Fruit fly (Drosophila melanogaster) whole organism, embryonic: ENCODE measurements around the gene eIF4E7.

Experiments
- Ada2b ChIP-seq: fragments of 200-800 bp; sonication (Bioruptor generic); IDR thresholded peaks from 2 replicates; pipeline ENCODE4 v1.3.6; 2022; ENCODE audit warnings: missing biosample characterization, missing genetic modification characterization
- Awh ChIP-seq: fragments of 200-800 bp; sonication (Bioruptor generic); IDR thresholded peaks from 2 replicates; pipeline ENCODE4, ENCODE4 v1.3.6; 2022; ENCODE audit warnings: missing biosample characterization, missing genetic modification characterization
- Blimp-1 ChIP-seq: fragments of 200-800 bp; sonication (Bioruptor generic); optimal IDR thresholded peaks from 3 replicates; lab custom pipeline; 2018; ENCODE audit warnings: missing biosample characterization, missing genetic modification characterization, mild to moderate bottlenecking, moderate library complexity, missing genetic modification reagents
- CG10274 ChIP-seq: fragments of 200-800 bp; sonication (Bioruptor generic); optimal IDR thresholded peaks from 3 replicates; lab custom pipeline; 2017; ENCODE audit warnings: missing biosample characterization, mild to moderate bottlenecking, missing genetic modification characterization
- CG10565 ChIP-seq: fragments of 200-800 bp; sonication (Bioruptor generic); optimal IDR thresholded peaks from 3 replicates; lab custom pipeline; 2016; ENCODE audit warnings: missing biosample characterization, mild to moderate bottlenecking, missing genetic modification characterization
- CG10979 ChIP-seq: fragments of 200-800 bp; sonication (Bioruptor generic); optimal IDR thresholded peaks from 2 replicates; lab custom pipeline; 2018; ENCODE audit warnings: missing biosample characterization, mild to moderate bottlenecking, missing genetic modification characterization, moderate library complexity
- CG11085 ChIP-seq: fragments of 200-800 bp; sonication (Bioruptor generic); IDR thresholded peaks from 2 replicates; pipeline ENCODE4 v1.3.6; 2022; ENCODE audit warnings: missing biosample characterization, missing genetic modification characterization
- CG11696 ChIP-seq: fragments of 200-800 bp; sonication (Bioruptor generic); IDR thresholded peaks from 2 replicates; pipeline ENCODE4 v1.3.6; 2022; ENCODE audit warnings: missing biosample characterization, missing genetic modification characterization
- CG11723 ChIP-seq: fragments of 200-800 bp; sonication (Bioruptor generic); optimal IDR thresholded peaks from 2 replicates; lab custom pipeline; 2017; ENCODE audit warnings: missing biosample characterization, mild to moderate bottlenecking, missing genetic modification characterization
- CG12104 ChIP-seq: fragments of 200-800 bp; sonication (Bioruptor generic); optimal IDR thresholded peaks from 3 replicates; lab custom pipeline; 2016; ENCODE audit warnings: missing biosample characterization, missing genetic modification characterization
- CG12299 ChIP-seq: fragments of 200-800 bp; sonication (Bioruptor generic); optimal IDR thresholded peaks from 2 replicates; lab custom pipeline; 2018; ENCODE audit warnings: missing biosample characterization, mild to moderate bottlenecking, missing genetic modification characterization
- CG12391 ChIP-seq: fragments of 200-800 bp; sonication (Bioruptor generic); optimal IDR thresholded peaks from 3 replicates; lab custom pipeline; 2018; ENCODE audit warnings: missing biosample characterization, mild to moderate bottlenecking, missing genetic modification characterization, moderate library complexity
- CG12769 ChIP-seq: fragments of 200-800 bp; sonication (Bioruptor generic); optimal IDR thresholded peaks from 2 replicates; lab custom pipeline; 2019; ENCODE audit warnings: missing biosample characterization, mild to moderate bottlenecking, missing genetic modification characterization, moderate library complexity
- CG1529 ChIP-seq: fragments of 200-800 bp; sonication (Bioruptor generic); optimal IDR thresholded peaks from 3 replicates; lab custom pipeline; 2018; ENCODE audit warnings: missing biosample characterization, missing genetic modification characterization
- CG15514 ChIP-seq: fragments of 200-800 bp; sonication (Bioruptor generic); optimal IDR thresholded peaks from 3 replicates; lab custom pipeline; 2017; ENCODE audit warnings: missing biosample characterization, missing genetic modification characterization, mild to moderate bottlenecking, moderate library complexity, missing genetic modification reagents
- CG17361 ChIP-seq: fragments of 200-800 bp; sonication (Bioruptor generic); IDR thresholded peaks from 3 replicates; pipeline ENCODE4 v1.3.6; 2022; ENCODE audit warnings: missing biosample characterization, missing genetic modification characterization
- CG2712 ChIP-seq: fragments of 200-800 bp; optimal IDR thresholded peaks from 3 replicates; lab custom pipeline; 2019; ENCODE audit warnings: missing biosample characterization, mild to moderate bottlenecking, missing genetic modification characterization, moderate library complexity
- CG31441 ChIP-seq: fragments of 200-800 bp; sonication (Bioruptor generic); IDR thresholded peaks from 2 replicates; pipeline ENCODE4 v1.3.6; 2022; ENCODE audit warnings: missing biosample characterization, missing genetic modification characterization
- CG32772 ChIP-seq: fragments of 200-800 bp; sonication (Bioruptor generic); IDR thresholded peaks from 2 replicates; pipeline ENCODE4 v1.3.6; 2022; ENCODE audit warnings: missing biosample characterization, missing genetic modification characterization
- CG3407 ChIP-seq: fragments of 200-800 bp; sonication (Bioruptor generic); optimal IDR thresholded peaks from 2 replicates; lab custom pipeline; 2018; ENCODE audit warnings: missing biosample characterization, mild to moderate bottlenecking, missing genetic modification characterization
- CG3995 ChIP-seq: fragments of 200-800 bp; sonication (Bioruptor generic); optimal IDR thresholded peaks from 3 replicates; lab custom pipeline; 2016; ENCODE audit warnings: missing biosample characterization, missing genetic modification characterization
- CG4328 ChIP-seq: fragments of 200-800 bp; sonication (Bioruptor generic); optimal IDR thresholded peaks from 3 replicates; lab custom pipeline; 2017; ENCODE audit warnings: missing biosample characterization, missing genetic modification reagents, missing genetic modification characterization
- CG4404 ChIP-seq: fragments of 200-800 bp; sonication (Bioruptor generic); IDR thresholded peaks from 2 replicates; pipeline ENCODE4 v1.3.6; 2022; ENCODE audit warnings: missing biosample characterization, missing genetic modification characterization
- CG4730 ChIP-seq: fragments of 200-800 bp; sonication (Bioruptor generic); IDR thresholded peaks from 2 replicates; pipeline ENCODE4 v1.3.6; 2022; ENCODE audit warnings: missing biosample characterization, missing genetic modification characterization
- CG7928 ChIP-seq: fragments of 200-800 bp; sonication (Bioruptor generic); optimal IDR thresholded peaks from 2 replicates; lab custom pipeline; 2017; ENCODE audit warnings: missing biosample characterization, mild to moderate bottlenecking, missing genetic modification characterization
- CG8089 ChIP-seq: fragments of 200-800 bp; sonication (Bioruptor generic); optimal IDR thresholded peaks from 3 replicates; lab custom pipeline; 2016; ENCODE audit warnings: missing biosample characterization, missing genetic modification characterization
- CG9817 ChIP-seq: fragments of 200-800 bp; sonication (Bioruptor generic); optimal IDR thresholded peaks from 2 replicates; lab custom pipeline; 2018; ENCODE audit warnings: missing biosample characterization, mild to moderate bottlenecking, missing genetic modification characterization, moderate library complexity
- CHES-1-like ChIP-seq: fragments of 200-800 bp; sonication (Bioruptor generic); optimal IDR thresholded peaks from 2 replicates; lab custom pipeline; 2016; ENCODE audit warnings: missing biosample characterization, missing genetic modification characterization
- Dip2 ChIP-seq: fragments of 200-800 bp; sonication (Bioruptor generic); IDR thresholded peaks from 2 replicates; pipeline ENCODE4 v1.3.6; 2022; ENCODE audit warnings: missing biosample characterization, missing genetic modification characterization
- HHEX ChIP-seq: fragments of 200-800 bp; sonication (Bioruptor generic); optimal IDR thresholded peaks from 3 replicates; lab custom pipeline; 2017; ENCODE audit warnings: missing biosample characterization, mild to moderate bottlenecking, missing genetic modification characterization, missing genetic modification reagents
- Hey ChIP-seq: fragments of 200-800 bp; sonication (Bioruptor generic); optimal IDR thresholded peaks from 3 replicates; lab custom pipeline; 2018; ENCODE audit warnings: missing biosample characterization, mild to moderate bottlenecking, missing genetic modification characterization
- NC2β ChIP-seq: fragments of 200-800 bp; sonication (Bioruptor generic); optimal IDR thresholded peaks from 2 replicates; lab custom pipeline; 2016; ENCODE audit warnings: missing biosample characterization, missing genetic modification characterization
- Stat92E ChIP-seq, 3 experiments: fragments of >200 bp in 2 of 3; fragments of 200-800 bp in 1 of 3; sonication (Bioruptor generic) in 1 of 3; optimal IDR thresholded peaks; 2 replicates each; lab custom pipeline; 2017 to 2019; ENCODE audit warnings: missing biosample characterization in 3 of 3, missing genetic modification characterization in 3 of 3, mild to moderate bottlenecking in 1 of 3, moderate library complexity in 1 of 3
- Usf ChIP-seq: fragments of 200-800 bp; sonication (Bioruptor generic); optimal IDR thresholded peaks from 2 replicates; lab custom pipeline; 2017; ENCODE audit warnings: missing genotype, missing biosample characterization, missing genetic modification characterization
- ac ChIP-seq: fragments of 200-800 bp; sonication (Bioruptor generic); optimal IDR thresholded peaks from 3 replicates; lab custom pipeline; 2017; ENCODE audit warnings: missing biosample characterization, mild to moderate bottlenecking, missing genetic modification characterization
- ato ChIP-seq: fragments of 200-800 bp; sonication (Bioruptor generic); IDR thresholded peaks from 2 replicates; pipeline ENCODE4 v1.3.6; 2022; ENCODE audit warnings: missing biosample characterization, missing genetic modification characterization; ENCODE audit not compliant: partially characterized antibody
- dmrt99B ChIP-seq: fragments of 200-800 bp; sonication (Bioruptor generic); optimal IDR thresholded peaks from 2 replicates; lab custom pipeline; 2018; ENCODE audit warnings: missing biosample characterization, mild to moderate bottlenecking, missing genetic modification characterization, moderate library complexity
- gcm2 ChIP-seq: fragments of 200-800 bp; sonication (Bioruptor generic); optimal IDR thresholded peaks from 2 replicates; lab custom pipeline; 2016; ENCODE audit warnings: missing biosample characterization, missing genetic modification characterization
- grn ChIP-seq: fragments of 200-800 bp; sonication (Bioruptor generic); optimal IDR thresholded peaks from 3 replicates; lab custom pipeline; 2017; ENCODE audit warnings: missing biosample characterization, missing genetic modification characterization
- gsb-n ChIP-seq: fragments of 200-800 bp; sonication (Bioruptor generic); optimal IDR thresholded peaks from 3 replicates; lab custom pipeline; 2018; ENCODE audit warnings: missing biosample characterization, mild to moderate bottlenecking, missing genetic modification characterization
- kah ChIP-seq: fragments of 200-800 bp; sonication (Bioruptor generic); optimal IDR thresholded peaks from 2 replicates; lab custom pipeline; 2018; ENCODE audit warnings: missing biosample characterization, mild to moderate bottlenecking, missing genetic modification characterization
- phol ChIP-seq: fragments of 200-800 bp; sonication (Bioruptor generic); optimal IDR thresholded peaks from 3 replicates; lab custom pipeline; 2018; ENCODE audit warnings: missing biosample characterization, mild to moderate bottlenecking, missing genetic modification characterization, moderate library complexity
- pros ChIP-seq: fragments of 200-800 bp; sonication (Bioruptor generic); optimal IDR thresholded peaks from 3 replicates; lab custom pipeline; 2019; ENCODE audit warnings: missing biosample characterization, mild to moderate bottlenecking, missing genetic modification characterization, moderate library complexity
- rib ChIP-seq: fragments of 200-800 bp; sonication (Bioruptor generic); IDR thresholded peaks from 2 replicates; pipeline ENCODE4 v1.3.6; 2022; ENCODE audit warnings: missing biosample characterization, missing genetic modification characterization
- salm ChIP-seq: fragments of 200-800 bp; sonication (Bioruptor generic); optimal IDR thresholded peaks from 2 replicates; lab custom pipeline; 2018; ENCODE audit warnings: missing biosample characterization, mild to moderate bottlenecking, missing genetic modification characterization
- sens-2 ChIP-seq: fragments of 200-800 bp; sonication (Bioruptor generic); IDR thresholded peaks from 2 replicates; pipeline ENCODE4 v1.3.6; 2022; ENCODE audit warnings: missing biosample characterization, missing genetic modification characterization
- sug ChIP-seq: fragments of 200-800 bp; optimal IDR thresholded peaks from 2 replicates; lab custom pipeline; 2019; ENCODE audit warnings: missing biosample characterization, mild to moderate bottlenecking, missing genetic modification characterization, moderate library complexity
- tio ChIP-seq: fragments of 200-800 bp; sonication (Bioruptor generic); optimal IDR thresholded peaks from 2 replicates; lab custom pipeline; 2017; ENCODE audit warnings: missing biosample characterization, missing genetic modification characterization, inconsistent platforms
- tll ChIP-seq, 2 experiments: fragments of 200-800 bp in 1 of 2; fragments of >200 bp in 1 of 2; sonication (Bioruptor generic) in 1 of 2; optimal IDR thresholded peaks; 2 replicates each; lab custom pipeline; 2017 to 2019; ENCODE audit warnings: missing biosample characterization in 2 of 2, missing genetic modification characterization in 2 of 2, mild to moderate bottlenecking in 1 of 2, moderate library complexity in 1 of 2

eIF4E7 gene

dm6 chrX:1129575-1130281 lies 32.5 kb downstream of the eIF4E7 start (continued):
- TF ChIP-seq ac (GFP tag; lab: Kevin White, UChicago), result no peak
- peak; percentile 13 for TF ChIP-seq CG15514 (GFP tag; lab: Kevin White, UChicago)
- TF ChIP-seq Stat92E (GFP tag; optimal IDR thresholded peaks at IDR 0.05; lab: Kevin White, UChicago), result no peak
- peak; percentile 61 for TF ChIP-seq CG1529
- TF ChIP-seq pros, result no peak
- TF ChIP-seq gsb-n (tag; lab: Kevin White, UChicago), result peak; percentile 79
- TF ChIP-seq sug (tag; lab: Kevin White, UChicago), result no peak
- no peak for TF ChIP-seq CG4404 (GFP tag; lab: Robert Waterston, UW)
- no peak for TF ChIP-seq CG9817
- peak; percentile 44 for TF ChIP-seq CG11723 (GFP tag; lab: Kevin White, UChicago)
- TF ChIP-seq ato, result no peak
- peak; percentile 63 for TF ChIP-seq CG32772 (GFP tag; lab: Robert Waterston, UW)
- no peak for TF ChIP-seq grn (GFP tag; lab: Kevin White, UChicago)
- peak; percentile 61 for TF ChIP-seq tio (GFP tag; lab: Kevin White, UChicago)
- TF ChIP-seq CG12104 (GFP tag; lab: Kevin White, UChicago), result no peak
- no peak for TF ChIP-seq CG10274 (GFP tag; lab: Kevin White, UChicago)
- TF ChIP-seq sens-2 (GFP tag; lab: Robert Waterston, UW), result peak; percentile 42; the same call in 1 of the 2 replicates
- no peak for TF ChIP-seq kah (GFP tag; lab: Kevin White, UChicago)
- no peak for TF ChIP-seq CG4328 (GFP tag; lab: Kevin White, UChicago)
- TF ChIP-seq CG11085 (GFP tag; lab: Robert Waterston, UW), result no peak
- no peak for TF ChIP-seq Usf
- peak; percentile 78 for TF ChIP-seq Awh (GFP tag; lab: Robert Waterston, UW)
- peak; percentile 51 for TF ChIP-seq CG8089 (GFP tag; lab: Kevin White, UChicago)
- TF ChIP-seq CG12391, result peak; percentile 68
- peak; percentile 65 for TF ChIP-seq CG3407 (GFP tag; lab: Kevin White, UChicago)
- TF ChIP-seq CG10565, result no peak
- TF ChIP-seq CG10979 (tag; lab: Kevin White, UChicago), result peak; percentile 75
- TF ChIP-seq Blimp-1 (GFP tag; lab: Kevin White, UChicago), result peak; percentile 72
- peak; percentile 55 for TF ChIP-seq CG4730 (GFP tag; lab: Robert Waterston, UW)
- peak; percentile 15 for TF ChIP-seq salm (tag; lab: Kevin White, UChicago)
- TF ChIP-seq CG7928, result no peak
- TF ChIP-seq gcm2 (GFP tag; lab: Kevin White, UChicago), result peak; percentile 48
- TF ChIP-seq Hey (tag; lab: Kevin White, UChicago), result no peak
- peak; percentile 61 for TF ChIP-seq CG17361 (GFP tag; lab: Robert Waterston, UW)
- peak; percentile 73 for TF ChIP-seq phol (tag; lab: Kevin White, UChicago)
- peak; percentile 84 for TF ChIP-seq dmrt99B (tag; lab: Kevin White, UChicago)
- peak; percentile 55; the same call in 1 of the 2 replicates for TF ChIP-seq Ada2b
- no peak for TF ChIP-seq Dip2 (GFP tag; lab: Robert Waterston, UW)
- TF ChIP-seq NC2β, result peak; percentile 37
- TF ChIP-seq CG2712 (tag; lab: Kevin White, UChicago), result peak; percentile 78
- peak; percentile 56 for TF ChIP-seq HHEX (GFP tag; lab: Kevin White, UChicago)
- peak; percentile 19 for TF ChIP-seq CHES-1-like (GFP tag; lab: Kevin White, UChicago)
- no peak for TF ChIP-seq rib (GFP tag; lab: Robert Waterston, UW)
- peak; percentile 61 for TF ChIP-seq CG12769 (tag; lab: Kevin White, UChicago)
- peak; percentile 75 for TF ChIP-seq CG31441
- peak; percentile 89 for TF ChIP-seq CG11696 (GFP tag; lab: Robert Waterston, UW)
- no peak for TF ChIP-seq tll (GFP tag; optimal IDR thresholded peaks at IDR 0.05; lab: Kevin White, UChicago)
- no peak for TF ChIP-seq CG12299 (tag; lab: Kevin White, UChicago)
- no peak for TF ChIP-seq CG3995 (GFP tag; lab: Kevin White, UChicago)
